Worm (Caenorhabditis elegans) whole organism, young adult: Measurements from ENCODE around the gene ZK822.10.

ENCODE experiments used
- F39B2.1 ChIP-seq: fragments of 200-800 bp; sonication (Bioruptor generic); IDR thresholded peaks from 2 replicates; pipeline ENCODE4 v1.3.6; 2022; ENCODE audit warnings: missing genetic modification reagents, missing genetic modification characterization, missing compliant biosample characterization
- K11D2.4 ChIP-seq: fragments of 200-800 bp; sonication (Bioruptor generic); IDR thresholded peaks from 2 replicates; pipeline ENCODE4 v1.3.6; 2022; ENCODE audit warnings: missing genetic modification reagents, missing genetic modification characterization, missing compliant biosample characterization
- Y53F4B.3 ChIP-seq: fragments of 200-800 bp; sonication (Bioruptor generic); IDR thresholded peaks from 2 replicates; pipeline ENCODE4 v1.3.6; 2022; ENCODE audit warnings: missing genetic modification reagents, missing genetic modification characterization, missing compliant biosample characterization
- sdz-38 ChIP-seq: sonication (generic microtip); optimal IDR thresholded peaks from 2 replicates; lab custom pipeline; 2016; ENCODE audit warnings: missing genotype, missing genetic modification characterization, missing compliant biosample characterization

DNA sequence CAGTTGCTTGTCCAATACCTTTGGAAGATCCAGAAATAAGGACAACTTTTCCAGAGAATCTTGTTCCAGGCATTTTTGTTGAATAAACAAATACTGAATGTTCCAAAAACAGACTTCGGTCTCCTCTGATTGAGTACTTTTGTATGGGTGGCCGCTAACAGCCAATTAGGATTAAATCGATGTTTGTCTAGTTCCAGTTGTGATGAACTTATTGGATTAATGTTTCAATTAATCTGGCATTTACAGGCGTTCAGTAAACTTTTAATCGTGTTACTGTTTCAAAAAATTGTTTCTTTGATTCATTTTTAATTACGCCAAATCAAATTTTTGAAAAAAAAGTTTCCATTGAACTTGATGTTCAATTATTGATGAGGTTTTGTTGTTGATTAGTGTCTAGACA, 25.4 kb downstream of the ZK822.10 start, which contains the start of gene ZK829.1:
- no peak for TF ChIP-seq F39B2.1 (GFP tag; lab: Robert Waterston, UW)
- TF ChIP-seq K11D2.4 (GFP tag; lab: Robert Waterston, UW) = no peak
- TF ChIP-seq Y53F4B.3 (GFP tag; lab: Robert Waterston, UW) = no peak
- TF ChIP-seq sdz-38 (tag; lab: Kevin White, UChicago) = no peak
